Worm (Caenorhabditis elegans) whole organism, late embryonic: ENCODE results near the gene F55B11.2.

Experiments
- K02D7.2 ChIP-seq: sonication (generic microtip); optimal IDR thresholded peaks from 2 replicates; lab custom pipeline; 2017; ENCODE audit warnings: mild to moderate bottlenecking, missing genetic modification characterization, missing compliant biosample characterization
- ceh-14 ChIP-seq: sonication (generic microtip); optimal IDR thresholded peaks from 2 replicates; lab custom pipeline; 2016; ENCODE audit warnings: missing genotype, missing genetic modification characterization, missing compliant biosample characterization
- ceh-2 ChIP-seq: sonication (generic microtip); optimal IDR thresholded peaks from 2 replicates; lab custom pipeline; 2016; ENCODE audit warnings: missing genotype, missing genetic modification characterization, missing compliant biosample characterization
- ceh-31 ChIP-seq: sonication (generic microtip); optimal IDR thresholded peaks from 2 replicates; lab custom pipeline; 2016; ENCODE audit warnings: missing genetic modification characterization, missing compliant biosample characterization
- pqm-1 ChIP-seq: sonication (generic microtip); optimal IDR thresholded peaks from 2 replicates; lab custom pipeline; 2016; ENCODE audit warnings: missing genetic modification characterization, missing compliant biosample characterization

ce11 chrIV:14456667-14457066 is 33.6 kb upstream of the F55B11.2 start, which contains the start of gene nspg-9:
- TF ChIP-seq ceh-2 (tag; lab: Kevin White, UChicago) = no peak
- TF ChIP-seq ceh-31 (tag; lab: Kevin White, UChicago) = no peak
- TF ChIP-seq pqm-1 = no peak
- no peak for TF ChIP-seq ceh-14
- TF ChIP-seq K02D7.2 (tag; lab: Kevin White, UChicago) = no peak
